Worm (Caenorhabditis elegans) whole organism, L1 larva: ENCODE data around the gene cwf-19L1.

ENCODE experiments used
- ceh-8 ChIP-seq: fragments of 200-800 bp; sonication (Bioruptor generic); optimal IDR thresholded peaks from 2 replicates; lab custom pipeline; 2018; ENCODE audit warnings: mild to moderate bottlenecking, missing genetic modification characterization, moderate library complexity, missing compliant biosample characterization
- ceh-82 ChIP-seq, 3 experiments: fragments of 150-350 bp in 1 of 3; sonication (generic microtip) in 2 of 3; optimal IDR thresholded peaks; 2 replicates each; lab custom pipeline; 2014 to 2017; ENCODE audit warnings: missing biosample characterization in 3 of 3, missing genetic modification characterization in 3 of 3
- efl-1 ChIP-seq, 4 experiments: fragments of 150-350 bp; optimal IDR thresholded peaks in 3 of 4; peaks in 1 of 4; 1 replicate in 1 of 4; 2 replicates in 3 of 4; lab custom pipeline; 2014; ENCODE audit warnings: missing biosample characterization in 2 of 4, missing genetic modification characterization in 2 of 4, missing genetic modification reagents in 2 of 4
- fkh-10 ChIP-seq: sonication (generic microtip); optimal IDR thresholded peaks from 2 replicates; lab custom pipeline; 2017; ENCODE audit warnings: missing biosample characterization, missing genetic modification reagents, missing genetic modification characterization
- lin-39 ChIP-seq: fragments of 150-350 bp; optimal IDR thresholded peaks from 2 replicates; lab custom pipeline; 2014; ENCODE audit warnings: missing biosample characterization, missing genetic modification reagents, missing genetic modification characterization
- nhr-12 ChIP-seq: sonication (generic microtip); optimal IDR thresholded peaks from 2 replicates; lab custom pipeline; 2017; ENCODE audit warnings: missing biosample characterization, missing genetic modification characterization
- nhr-19 ChIP-seq: fragments of 200-800 bp; sonication (Bioruptor generic); conservative IDR thresholded peaks from 2 replicates; pipeline ENCODE4 v1.3.6; 2022; ENCODE audit warnings: missing genetic modification characterization, missing compliant biosample characterization
- nhr-20 ChIP-seq: sonication (generic microtip); optimal IDR thresholded peaks from 2 replicates; lab custom pipeline; 2016; ENCODE audit warnings: mild to moderate bottlenecking, missing genetic modification characterization, missing compliant biosample characterization
- skn-1 ChIP-seq: fragments of 150-350 bp; optimal IDR thresholded peaks from 2 replicates; lab custom pipeline; 2014; ENCODE audit warnings: missing biosample characterization, missing genetic modification characterization
- zip-4 ChIP-seq: fragments of 200-800 bp; sonication (Bioruptor generic); optimal IDR thresholded peaks from 2 replicates; lab custom pipeline; 2018; ENCODE audit warnings: mild to moderate bottlenecking, missing genetic modification characterization, moderate library complexity, missing compliant biosample characterization

The cwf-19L1 gene

ce11 chrV:6135428-6135827, 27.8 kb downstream of the cwf-19L1 start:
- no peak for TF ChIP-seq ceh-8

ce11 chrV:6138167-6138566, 30.5 kb downstream of the cwf-19L1 start:
- TF ChIP-seq nhr-20 (tag; lab: Kevin White, UChicago), result no peak
- TF ChIP-seq nhr-19, result no peak
- no peak for TF ChIP-seq nhr-12
- no peak for TF ChIP-seq fkh-10 (GFP tag; lab: Kevin White, UChicago)
- TF ChIP-seq efl-1 (optimal IDR thresholded peaks at IDR 0.05; lab: Kevin White, UChicago), result no peak
- TF ChIP-seq efl-1 (GFP tag; optimal IDR thresholded peaks at IDR 0.05 in 1 of 2; lab: Kevin White, UChicago), result no peak
- no peak for TF ChIP-seq lin-39 (tag; lab: Kevin White, UChicago)
- no peak for TF ChIP-seq skn-1 (tag; lab: Kevin White, UChicago)
- no peak for TF ChIP-seq zip-4 (GFP tag; lab: Kevin White, UChicago)
- no peak for TF ChIP-seq ceh-82 (tag; optimal IDR thresholded peaks at IDR 0.05; lab: Kevin White, UChicago)
- TF ChIP-seq, all 84 proteins: peak for 0
